Worm (Caenorhabditis elegans) whole organism, L1 larva: Measurements from ENCODE around the gene gba-3.

Source experiments
- ceh-63 ChIP-seq: fragments of 200-800 bp; sonication (Bioruptor generic); optimal IDR thresholded peaks from 2 replicates; lab custom pipeline; 2018; ENCODE audit warnings: mild to moderate bottlenecking, missing genetic modification characterization, missing compliant biosample characterization
- dsc-1 ChIP-seq: sonication (generic microtip); optimal IDR thresholded peaks from 2 replicates; lab custom pipeline; 2016; ENCODE audit warnings: mild to moderate bottlenecking, missing genetic modification characterization, missing compliant biosample characterization
- fkh-10 ChIP-seq: sonication (generic microtip); optimal IDR thresholded peaks from 2 replicates; lab custom pipeline; 2017; ENCODE audit warnings: missing biosample characterization, missing genetic modification reagents, missing genetic modification characterization
- jun-1 ChIP-seq: fragments of 150-350 bp; optimal IDR thresholded peaks from 2 replicates; lab custom pipeline; 2014; ENCODE audit warnings: missing biosample characterization, missing genetic modification reagents, missing genetic modification characterization
- lin-15B ChIP-seq: fragments of 150-350 bp; sonication (generic microtip); optimal IDR thresholded peaks from 3 replicates; lab custom pipeline; 2014; ENCODE audit warnings: missing biosample characterization, missing genetic modification characterization
- lin-39 ChIP-seq: fragments of 150-350 bp; optimal IDR thresholded peaks from 2 replicates; lab custom pipeline; 2014; ENCODE audit warnings: missing biosample characterization, missing genetic modification reagents, missing genetic modification characterization
- lir-3 ChIP-seq: sonication (generic microtip); optimal IDR thresholded peaks from 2 replicates; lab custom pipeline; 2016; ENCODE audit warnings: mild to moderate bottlenecking, missing genetic modification characterization, moderate library complexity, missing compliant biosample characterization; ENCODE audit not compliant: poor library complexity
- mef-2 ChIP-seq: fragments of 150-350 bp; optimal IDR thresholded peaks from 2 replicates; lab custom pipeline; 2014; ENCODE audit warnings: missing biosample characterization, missing genetic modification characterization
- mep-1 ChIP-seq: fragments of 150-350 bp; optimal IDR thresholded peaks from 2 replicates; lab custom pipeline; 2014; ENCODE audit warnings: missing biosample characterization, missing genetic modification characterization
- nhr-28 ChIP-seq: fragments of 150-350 bp; optimal IDR thresholded peaks from 2 replicates; lab custom pipeline; 2014; ENCODE audit warnings: missing biosample characterization, missing genetic modification characterization
- skn-1 ChIP-seq: fragments of 150-350 bp; optimal IDR thresholded peaks from 2 replicates; lab custom pipeline; 2014; ENCODE audit warnings: missing biosample characterization, missing genetic modification characterization
- snpc-4 ChIP-seq: fragments of 150-350 bp; optimal IDR thresholded peaks from 2 replicates; lab custom pipeline; 2014; ENCODE audit warnings: missing biosample characterization, missing genetic modification characterization
- sox-4 ChIP-seq: sonication (generic microtip); optimal IDR thresholded peaks from 2 replicates; lab custom pipeline; 2016; ENCODE audit warnings: missing genetic modification characterization, missing compliant biosample characterization
- ztf-4 ChIP-seq: fragments of 150-350 bp; optimal IDR thresholded peaks from 2 replicates; lab custom pipeline; 2014; ENCODE audit warnings: missing biosample characterization, missing genetic modification characterization

DNA sequence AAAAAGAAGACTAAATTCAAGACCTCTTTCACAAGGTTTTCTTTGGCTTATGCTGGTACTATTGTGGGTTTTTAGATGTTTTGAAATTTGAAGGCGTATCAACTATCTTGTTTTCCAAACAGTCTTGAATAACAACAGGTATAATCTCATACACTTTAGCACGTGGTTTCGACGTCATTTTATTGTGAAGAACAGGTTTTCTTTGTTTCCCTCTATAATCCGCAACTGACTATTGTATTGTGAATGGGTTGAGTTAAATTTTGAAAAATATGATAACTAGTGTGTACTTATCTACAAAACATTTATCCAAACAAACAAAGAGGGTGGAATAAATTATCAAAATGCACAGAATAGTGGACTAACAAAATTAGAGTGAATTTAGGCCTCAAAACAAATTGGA lies 31.9 kb upstream of the gba-3 start:
- TF ChIP-seq snpc-4 (no peak), sox-4 (no peak), lin-39 (tag; lab: Kevin White, UChicago) (no peak), skn-1 (tag; lab: Kevin White, UChicago) (no peak), jun-1 (no peak), lin-15B (tag; lab: Kevin White, UChicago) (no peak), ceh-63 (GFP tag; lab: Kevin White, UChicago) (no peak), ztf-4 (tag; lab: Kevin White, UChicago) (no peak), dsc-1 (tag; lab: Kevin White, UChicago) (no peak), lir-3 (tag; lab: Kevin White, UChicago) (no peak), fkh-10 (GFP tag; lab: Kevin White, UChicago) (no peak), nhr-28 (no peak), mef-2 (tag; lab: Kevin White, UChicago) (no peak), mep-1 (tag; lab: Kevin White, UChicago) (no peak)
